Fruit fly (Drosophila melanogaster): ENCODE measurements around the gene REG.

- TF ChIP-seq net (GFP tag; optimal IDR thresholded peaks at IDR 0.05) (no peak), CG4318 (GFP tag; optimal IDR thresholded peaks at IDR 0.05) (no peak), Hr39 (GFP tag; optimal IDR thresholded peaks at IDR 0.05) (peak; percentile 56), Lpt (GFP tag; optimal IDR thresholded peaks at IDR 0.05) (no peak), Met (GFP tag; optimal IDR thresholded peaks at IDR 0.05) (peak; percentile 65), Hr38 (GFP tag; optimal IDR thresholded peaks at IDR 0.05) (no peak), CG1621 (tag; optimal IDR thresholded peaks at IDR 0.05) (no peak), Eip78C (GFP tag) (peak; percentile 73), fkh (GFP tag; optimal IDR thresholded peaks at IDR 0.05) (no peak), CG10631 (GFP tag; optimal IDR thresholded peaks at IDR 0.05) (no peak), achi (GFP tag; optimal IDR thresholded peaks at IDR 0.05) (peak; percentile 36)
Measured at dm6 chrX:13221311-13221710, 9.2 kb downstream of the REG start.
